Worm (Caenorhabditis elegans) whole organism, late embryonic: Measurements from ENCODE around the gene R155.5.

Source experiments
- C08G9.2 ChIP-seq: sonication (generic microtip); optimal IDR thresholded peaks from 2 replicates; lab custom pipeline; 2016; ENCODE audit warnings: mild to moderate bottlenecking, missing genetic modification characterization, moderate library complexity, missing compliant biosample characterization
- F13H6.1 ChIP-seq: sonication (generic microtip); optimal IDR thresholded peaks from 2 replicates; lab custom pipeline; 2016; ENCODE audit warnings: missing genetic modification characterization, missing compliant biosample characterization
- K02D7.2 ChIP-seq: sonication (generic microtip); optimal IDR thresholded peaks from 2 replicates; lab custom pipeline; 2017; ENCODE audit warnings: mild to moderate bottlenecking, missing genetic modification characterization, missing compliant biosample characterization
- Y22D7AL.16 ChIP-seq: sonication (generic microtip); optimal IDR thresholded peaks from 2 replicates; lab custom pipeline; 2016; ENCODE audit warnings: missing genetic modification characterization, missing compliant biosample characterization
- ceh-2 ChIP-seq: sonication (generic microtip); optimal IDR thresholded peaks from 2 replicates; lab custom pipeline; 2016; ENCODE audit warnings: missing genotype, missing genetic modification characterization, missing compliant biosample characterization
- ceh-22 ChIP-seq: sonication (generic microtip); optimal IDR thresholded peaks from 2 replicates; lab custom pipeline; 2017; ENCODE audit warnings: missing biosample characterization, missing genetic modification characterization
- ceh-30 ChIP-seq: fragments of 150-350 bp; optimal IDR thresholded peaks from 2 replicates; lab custom pipeline; 2014; ENCODE audit warnings: missing biosample characterization, missing genetic modification characterization
- ceh-34 ChIP-seq: sonication (generic microtip); optimal IDR thresholded peaks from 2 replicates; lab custom pipeline; 2016; ENCODE audit warnings: mild to moderate bottlenecking, missing genetic modification characterization, missing compliant biosample characterization
- ceh-6 ChIP-seq: fragments of 200-800 bp; sonication (Bioruptor generic); optimal IDR thresholded peaks from 2 replicates; lab custom pipeline; 2018; ENCODE audit warnings: mild to moderate bottlenecking, missing genetic modification characterization, missing compliant biosample characterization
- che-1 ChIP-seq: sonication (generic microtip); optimal IDR thresholded peaks from 2 replicates; lab custom pipeline; 2016; ENCODE audit warnings: mild to moderate bottlenecking, missing genetic modification characterization, missing compliant biosample characterization
- dve-1 ChIP-seq: sonication (generic microtip); optimal IDR thresholded peaks from 2 replicates; lab custom pipeline; 2017; ENCODE audit warnings: antibody characterized with exemption, mild to moderate bottlenecking, missing genetic modification characterization, missing compliant biosample characterization
- elt-4 ChIP-seq: sonication (generic microtip); optimal IDR thresholded peaks from 2 replicates; lab custom pipeline; 2016; ENCODE audit warnings: missing genetic modification characterization, missing compliant biosample characterization
- ets-4 ChIP-seq: sonication (generic microtip); optimal IDR thresholded peaks from 2 replicates; lab custom pipeline; 2016; ENCODE audit warnings: missing genetic modification characterization, missing compliant biosample characterization
- fax-1 ChIP-seq: sonication (generic microtip); optimal IDR thresholded peaks from 2 replicates; lab custom pipeline; 2016; ENCODE audit warnings: missing genotype, missing genetic modification characterization, missing compliant biosample characterization
- fkh-6 ChIP-seq: sonication (generic microtip); optimal IDR thresholded peaks from 2 replicates; lab custom pipeline; 2016; ENCODE audit warnings: missing genetic modification characterization, missing compliant biosample characterization
- gmeb-2 ChIP-seq: sonication (generic microtip); optimal IDR thresholded peaks from 2 replicates; lab custom pipeline; 2016; ENCODE audit warnings: missing genetic modification characterization, inconsistent platforms, missing compliant biosample characterization
- hlh-13 ChIP-seq: fragments of 200-800 bp; sonication (Bioruptor generic); optimal IDR thresholded peaks from 2 replicates; lab custom pipeline; 2018; ENCODE audit warnings: mild to moderate bottlenecking, missing genetic modification characterization, missing compliant biosample characterization
- hlh-15 ChIP-seq: sonication (generic microtip); optimal IDR thresholded peaks from 2 replicates; lab custom pipeline; 2016; ENCODE audit warnings: missing genetic modification characterization, missing compliant biosample characterization
- lim-6 ChIP-seq: sonication (generic microtip); optimal IDR thresholded peaks from 2 replicates; lab custom pipeline; 2016; ENCODE audit warnings: missing genetic modification characterization, missing compliant biosample characterization
- madf-2 ChIP-seq: sonication (generic microtip); optimal IDR thresholded peaks from 2 replicates; lab custom pipeline; 2017; ENCODE audit warnings: missing genetic modification characterization, missing compliant biosample characterization
- mec-3 ChIP-seq: sonication (generic microtip); optimal IDR thresholded peaks from 2 replicates; lab custom pipeline; 2016; ENCODE audit warnings: borderline replicate concordance, missing genetic modification characterization, missing compliant biosample characterization
- nfya-1 ChIP-seq: sonication (generic microtip); optimal IDR thresholded peaks from 2 replicates; lab custom pipeline; 2017; ENCODE audit warnings: missing genetic modification characterization, mild to moderate bottlenecking, missing compliant biosample characterization, antibody characterized with exemption, moderate library complexity
- nhr-232 ChIP-seq: sonication (generic microtip); optimal IDR thresholded peaks from 2 replicates; lab custom pipeline; 2016; ENCODE audit warnings: missing genetic modification characterization, missing compliant biosample characterization
- odd-2 ChIP-seq: sonication (generic microtip); optimal IDR thresholded peaks from 2 replicates; lab custom pipeline; 2017; ENCODE audit warnings: antibody characterized with exemption, mild to moderate bottlenecking, missing genetic modification characterization, missing compliant biosample characterization
- pag-3 ChIP-seq: sonication (generic microtip); optimal IDR thresholded peaks from 2 replicates; lab custom pipeline; 2016; ENCODE audit warnings: missing compliant biosample characterization, missing genetic modification characterization, borderline replicate concordance
- pax-1 ChIP-seq: fragments of 150-350 bp; optimal IDR thresholded peaks from 2 replicates; lab custom pipeline; 2014; ENCODE audit warnings: missing biosample characterization, missing genetic modification characterization
- pha-2 ChIP-seq: sonication (generic microtip); optimal IDR thresholded peaks from 2 replicates; lab custom pipeline; 2017; ENCODE audit warnings: mild to moderate bottlenecking, missing genetic modification characterization, missing compliant biosample characterization
- pha-4 ChIP-seq: fragments of 150-350 bp; optimal IDR thresholded peaks from 2 replicates; lab custom pipeline; 2018; ENCODE audit warnings: missing biosample characterization, missing genetic modification reagents, missing genetic modification characterization
- pqm-1 ChIP-seq: sonication (generic microtip); optimal IDR thresholded peaks from 2 replicates; lab custom pipeline; 2016; ENCODE audit warnings: missing genetic modification characterization, missing compliant biosample characterization
- pros-1 ChIP-seq: fragments of 150-350 bp; optimal IDR thresholded peaks from 2 replicates; lab custom pipeline; 2014; ENCODE audit warnings: missing biosample characterization, missing genetic modification reagents, missing genetic modification characterization
- ref-2 ChIP-seq: sonication (generic microtip); optimal IDR thresholded peaks from 2 replicates; lab custom pipeline; 2016; ENCODE audit warnings: missing genetic modification characterization, missing compliant biosample characterization
- sox-2 ChIP-seq: fragments of 200-800 bp; sonication (Bioruptor generic); IDR thresholded peaks from 2 replicates; pipeline ENCODE4 v1.3.6; 2022; ENCODE audit warnings: missing genetic modification reagents, missing genetic modification characterization, missing compliant biosample characterization
- sox-4 ChIP-seq: sonication (generic microtip); optimal IDR thresholded peaks from 2 replicates; lab custom pipeline; 2017; ENCODE audit warnings: mild to moderate bottlenecking, missing genetic modification characterization, inconsistent platforms, missing compliant biosample characterization
- tbx-2 ChIP-seq: sonication (generic microtip); optimal IDR thresholded peaks from 2 replicates; lab custom pipeline; 2016; ENCODE audit warnings: missing genetic modification characterization, missing compliant biosample characterization
- unc-86 ChIP-seq: sonication (generic microtip); optimal IDR thresholded peaks from 2 replicates; lab custom pipeline; 2016; ENCODE audit warnings: missing genetic modification characterization, missing compliant biosample characterization
- ztf-16 ChIP-seq: sonication (generic microtip); optimal IDR thresholded peaks from 2 replicates; lab custom pipeline; 2017; ENCODE audit warnings: missing genetic modification characterization, missing compliant biosample characterization

Gene R155.5

ce11 chrIII:1981467-1981866, 11.1 kb upstream of the R155.5 start:
- TF ChIP-seq hlh-13 (GFP tag; lab: Kevin White, UChicago) (no peak), pqm-1 (tag; lab: Kevin White, UChicago) (no peak), sox-2 (GFP tag; lab: Robert Waterston, UW) (no peak), dve-1 (tag; lab: Kevin White, UChicago) (no peak), tbx-2 (tag; lab: Kevin White, UChicago) (no peak), ztf-16 (tag; lab: Kevin White, UChicago) (no peak), pag-3 (no peak), ceh-22 (tag; lab: Kevin White, UChicago) (no peak), gmeb-2 (no peak), lim-6 (tag; lab: Kevin White, UChicago) (no peak), nhr-232 (tag; lab: Kevin White, UChicago) (no peak), F13H6.1 (tag; lab: Kevin White, UChicago) (no peak), fax-1 (tag; lab: Kevin White, UChicago) (no peak), ceh-2 (tag; lab: Kevin White, UChicago) (no peak), C08G9.2 (tag; lab: Kevin White, UChicago) (no peak), unc-86 (tag; lab: Kevin White, UChicago) (no peak), madf-2 (tag; lab: Kevin White, UChicago) (no peak), pha-4 (no peak), ceh-30 (tag; lab: Kevin White, UChicago) (no peak)

- no peak for TF ChIP-seq F13H6.1 (tag; lab: Kevin White, UChicago)
- TF ChIP-seq sox-2 (GFP tag; lab: Robert Waterston, UW) = no peak
- TF ChIP-seq pax-1 (tag; lab: Kevin White, UChicago) = no peak
- TF ChIP-seq fkh-6 (tag; lab: Kevin White, UChicago) = no peak
- TF ChIP-seq elt-4 (tag; lab: Kevin White, UChicago) = no peak
- TF ChIP-seq ref-2 (tag; lab: Kevin White, UChicago) = no peak
- TF ChIP-seq ceh-34 (tag; lab: Kevin White, UChicago) = no peak
- TF ChIP-seq pros-1 (tag; lab: Kevin White, UChicago) = no peak
- TF ChIP-seq che-1 (tag; lab: Kevin White, UChicago) = no peak
- TF ChIP-seq ceh-2 (tag; lab: Kevin White, UChicago) = no peak
- no peak for TF ChIP-seq nfya-1 (tag; lab: Kevin White, UChicago)
- no peak for TF ChIP-seq odd-2 (tag; lab: Kevin White, UChicago)
- TF ChIP-seq, all 69 proteins: peak for 0
These were observed 7.1 kb upstream of the R155.5 start for ce11 chrIII:1977424-1977823.

ce11 chrIII:1976642-1977041, 6.3 kb upstream of the R155.5 start, which contains the start of gene R155.3:
R155.3 (minus strand) TSS chrIII:1976742.
- TF ChIP-seq sox-4 (tag; lab: Kevin White, UChicago) (no peak), elt-4 (tag; lab: Kevin White, UChicago) (no peak), ceh-22 (tag; lab: Kevin White, UChicago) (no peak)
- TF ChIP-seq, all 69 proteins: peak for 0

ce11 chrIII:1975992-1976391, 5.7 kb upstream of the R155.5 start:
- TF ChIP-seq pha-2 (tag; lab: Kevin White, UChicago) = no peak
- TF ChIP-seq hlh-13 (GFP tag; lab: Kevin White, UChicago) = no peak
- TF ChIP-seq gmeb-2 = no peak
- no peak for TF ChIP-seq ets-4 (tag; lab: Kevin White, UChicago)
- no peak for TF ChIP-seq mec-3 (tag; lab: Kevin White, UChicago)
- TF ChIP-seq K02D7.2 (tag; lab: Kevin White, UChicago) = no peak
- TF ChIP-seq sox-2 (GFP tag; lab: Robert Waterston, UW) = no peak
- TF ChIP-seq Y22D7AL.16 (tag; lab: Kevin White, UChicago) = no peak
- no peak for TF ChIP-seq hlh-15
- TF ChIP-seq che-1 (tag; lab: Kevin White, UChicago) = no peak
- TF ChIP-seq ceh-6 (GFP tag; lab: Kevin White, UChicago) = no peak
